Worm (Caenorhabditis elegans) whole organism, early embryonic: ENCODE measurements around the gene eif-2Bepsilon.

ENCODE experiments used
- B0310.2 ChIP-seq: sonication (generic microtip); optimal IDR thresholded peaks from 2 replicates; lab custom pipeline; 2016; ENCODE audit warnings: mild to moderate bottlenecking, missing genetic modification characterization, missing compliant biosample characterization
- F13C5.2 ChIP-seq: sonication (generic microtip); optimal IDR thresholded peaks from 2 replicates; lab custom pipeline; 2017; ENCODE audit warnings: mild to moderate bottlenecking, missing genetic modification characterization, inconsistent platforms, missing compliant biosample characterization
- aly-1 ChIP-seq: sonication (generic microtip); optimal IDR thresholded peaks from 2 replicates; lab custom pipeline; 2016; ENCODE audit warnings: missing genetic modification characterization, missing compliant biosample characterization
- ama-1 ChIP-seq: fragments of 150-350 bp; optimal IDR thresholded peaks from 2 replicates; lab custom pipeline; 2014
- ceh-13 ChIP-seq: fragments of 200-800 bp; sonication (Bioruptor generic); optimal IDR thresholded peaks from 2 replicates; lab custom pipeline; 2018; ENCODE audit warnings: mild to moderate bottlenecking, missing genetic modification characterization, missing compliant biosample characterization
- ceh-36 ChIP-seq: sonication (generic microtip); optimal IDR thresholded peaks from 2 replicates; lab custom pipeline; 2016; ENCODE audit warnings: missing genetic modification characterization, inconsistent platforms, missing compliant biosample characterization
- flt-1 ChIP-seq: fragments of 200-800 bp; sonication (Bioruptor generic); IDR thresholded peaks from 2 replicates; pipeline ENCODE4 v1.3.6; 2022; ENCODE audit warnings: missing genetic modification characterization, missing compliant biosample characterization
- hmbx-1 ChIP-seq: sonication (generic microtip); optimal IDR thresholded peaks from 2 replicates; lab custom pipeline; 2016; ENCODE audit warnings: mild to moderate bottlenecking, missing genetic modification characterization, missing compliant biosample characterization
- hnd-1 ChIP-seq: sonication (generic microtip); optimal IDR thresholded peaks from 2 replicates; lab custom pipeline; 2016; ENCODE audit warnings: missing genetic modification characterization, missing compliant biosample characterization
- pes-1 ChIP-seq: fragments of 200-800 bp; sonication (Bioruptor generic); IDR thresholded peaks from 2 replicates; pipeline ENCODE4 v1.3.6; 2022; ENCODE audit warnings: missing genetic modification reagents, missing genetic modification characterization, missing compliant biosample characterization
- sea-1 ChIP-seq: fragments of 200-800 bp; sonication (Bioruptor generic); conservative IDR thresholded peaks from 2 replicates; pipeline ENCODE4 v1.3.6; 2022; ENCODE audit warnings: missing genetic modification characterization, missing compliant biosample characterization
- tbx-11 ChIP-seq: fragments of 200-800 bp; sonication (Bioruptor generic); IDR thresholded peaks from 2 replicates; pipeline ENCODE4 v1.3.6; 2022; ENCODE audit warnings: missing genetic modification characterization, missing compliant biosample characterization
- tbx-37 ChIP-seq: fragments of 200-800 bp; sonication (Bioruptor generic); conservative IDR thresholded peaks from 2 replicates; pipeline ENCODE4 v1.3.6; 2022; ENCODE audit warnings: missing genetic modification reagents, missing genetic modification characterization, missing compliant biosample characterization

DNA sequence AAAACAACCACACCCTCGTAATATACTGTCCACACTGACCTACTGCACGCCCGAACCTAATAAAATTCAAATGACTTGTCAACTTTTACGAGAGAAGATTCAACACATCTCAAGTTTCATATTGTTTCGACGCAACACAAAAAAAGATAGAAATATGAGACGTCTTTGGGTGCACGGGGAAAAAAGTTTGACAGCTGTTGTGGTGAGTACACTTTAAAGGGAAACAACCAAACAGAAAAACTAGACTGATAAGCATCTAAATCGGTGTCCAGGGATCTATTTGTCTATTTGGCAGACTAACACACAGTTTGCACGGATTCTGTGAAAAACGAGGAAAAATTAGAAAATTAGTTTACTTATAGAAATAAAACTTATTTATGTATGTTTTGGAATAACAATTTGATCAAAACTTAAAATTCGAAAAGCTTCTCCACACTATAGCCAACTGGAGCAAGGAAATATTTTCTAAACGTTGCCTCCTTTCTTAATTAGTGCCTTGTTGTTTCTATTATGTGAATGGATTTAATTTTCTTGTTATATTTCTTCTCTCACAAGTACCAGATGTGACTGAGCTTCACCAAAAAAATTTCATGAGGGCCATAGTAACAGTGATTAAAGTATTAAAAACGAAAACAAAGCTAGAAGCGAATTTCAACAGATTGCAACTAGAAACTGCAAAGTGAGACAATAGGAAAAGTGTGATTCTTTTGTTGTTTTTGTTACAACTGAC lies 17.9 kb upstream of the eif-2Bepsilon start:
- TF ChIP-seq ama-1 (lab: Kevin White, UChicago), result no peak
- no peak for TF ChIP-seq aly-1 (tag; lab: Kevin White, UChicago)
- TF ChIP-seq pes-1 (GFP tag; lab: Robert Waterston, UW), result no peak
- TF ChIP-seq flt-1, result no peak
- no peak for TF ChIP-seq sea-1 (GFP tag; lab: Robert Waterston, UW)
- no peak for TF ChIP-seq F13C5.2 (tag; lab: Kevin White, UChicago)
- TF ChIP-seq tbx-11, result no peak
- no peak for TF ChIP-seq hmbx-1 (tag; lab: Kevin White, UChicago)
- TF ChIP-seq B0310.2 (tag; lab: Kevin White, UChicago), result no peak
- TF ChIP-seq ceh-13 (GFP tag; lab: Kevin White, UChicago), result no peak
- no peak for TF ChIP-seq tbx-37 (GFP tag; lab: Robert Waterston, UW)
- TF ChIP-seq ceh-36 (tag; lab: Kevin White, UChicago), result no peak
- no peak for TF ChIP-seq hnd-1 (tag; lab: Kevin White, UChicago)
